Worm (Caenorhabditis elegans): ENCODE measurements around the gene nsph-4.3.

The nsph-4.3 gene

DNA sequence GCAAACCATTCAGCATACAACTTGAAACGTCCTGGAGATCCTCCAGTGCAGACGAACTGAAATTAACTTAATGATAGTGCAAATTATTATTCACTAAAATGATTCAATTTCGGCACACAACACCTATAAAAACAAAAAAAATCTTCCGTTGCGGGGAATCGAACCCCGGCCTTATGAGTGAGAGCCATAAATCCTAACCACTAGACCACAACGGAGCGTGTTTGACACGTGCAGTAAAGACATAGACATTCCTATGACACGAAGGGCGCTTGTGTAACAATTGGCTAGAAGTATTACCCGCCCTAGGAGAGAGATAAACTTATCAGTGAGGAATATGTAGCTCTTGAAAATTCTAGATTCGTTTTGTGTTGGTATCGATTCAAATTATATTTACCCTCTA is 32.9 kb upstream of the nsph-4.3 start (continued):
- no peak for TF ChIP-seq pag-3 (tag; optimal IDR thresholded peaks at IDR 0.05; ENCODE audit: borderline replicate concordance, insufficient read depth)
- 0 out of 2 replicates have a peak, but pooled peaks have one; percentile 19 for TF ChIP-seq grh-1 (GFP tag; IDR thresholded peaks at IDR 0.05)
- TF ChIP-seq ceh-88 (GFP tag; IDR thresholded peaks at IDR 0.05): no peak
- TF ChIP-seq tlp-1 (tag; optimal IDR thresholded peaks at IDR 0.05): no peak
- TF ChIP-seq sox-4 (tag; optimal IDR thresholded peaks at IDR 0.05): no peak
- no peak for TF ChIP-seq nhr-12 (tag; optimal IDR thresholded peaks at IDR 0.05)
- no peak for TF ChIP-seq efl-3 (GFP tag; optimal IDR thresholded peaks at IDR 0.05)
- TF ChIP-seq sup-37 (GFP tag; optimal IDR thresholded peaks at IDR 0.05): no peak
- TF ChIP-seq ama-1 (optimal IDR thresholded peaks at IDR 0.05): no peak
- TF ChIP-seq nhr-71 (tag; optimal IDR thresholded peaks at IDR 0.05): peak; percentile 69
- no peak for TF ChIP-seq nhr-11 (tag; optimal IDR thresholded peaks at IDR 0.05)
- no peak for TF ChIP-seq fos-1 (tag; optimal IDR thresholded peaks at IDR 0.05)
- peak; percentile 74 for TF ChIP-seq nhr-85 (tag)
- TF ChIP-seq lin-35 (GFP tag; optimal IDR thresholded peaks at IDR 0.05): peak; percentile 26 to 66
- peak; percentile 9 to 90 for TF ChIP-seq mdl-1 (tag; optimal IDR thresholded peaks at IDR 0.05)
- no peak for TF ChIP-seq nhr-237 (tag; optimal IDR thresholded peaks at IDR 0.05)
- peak; percentile 25 for TF ChIP-seq swsn-7 (tag; optimal IDR thresholded peaks at IDR 0.05)
- TF ChIP-seq zag-1 (tag; optimal IDR thresholded peaks at IDR 0.05): no peak
- TF ChIP-seq lin-15B (tag; optimal IDR thresholded peaks at IDR 0.05): no peak
- TF ChIP-seq nhr-76 (tag; optimal IDR thresholded peaks at IDR 0.05): no peak
- no peak for TF ChIP-seq ceh-8 (GFP tag; optimal IDR thresholded peaks at IDR 0.05)
- TF ChIP-seq alr-1 (tag; optimal IDR thresholded peaks at IDR 0.05; ENCODE audit: borderline replicate concordance): no peak
- TF ChIP-seq nhr-90 (tag; optimal IDR thresholded peaks at IDR 0.05; ENCODE audit: poor library complexity): peak; percentile 40
- TF ChIP-seq snpc-4 (tag; optimal IDR thresholded peaks at IDR 0.05): no peak
- TF ChIP-seq Y116A8C.19 (tag; optimal IDR thresholded peaks at IDR 0.05; ENCODE audit: borderline replicate concordance): no peak
- no peak for TF ChIP-seq ceh-63 (GFP tag; optimal IDR thresholded peaks at IDR 0.05)
- no peak for TF ChIP-seq nhr-28 (tag; optimal IDR thresholded peaks at IDR 0.05)
- TF ChIP-seq efl-1 (optimal IDR thresholded peaks at IDR 0.05): peak; percentile 46 to 58
- TF ChIP-seq efl-1 (GFP tag; optimal IDR thresholded peaks at IDR 0.05 in 1 of 2): peak; percentile 26 to 58
- no peak for TF ChIP-seq hpl-2 (GFP tag; optimal IDR thresholded peaks at IDR 0.05)
- no peak for TF ChIP-seq lin-39 (tag; optimal IDR thresholded peaks at IDR 0.05)
- no peak for TF ChIP-seq sptf-1 (tag; optimal IDR thresholded peaks at IDR 0.05)
- TF ChIP-seq pqm-1 (tag; optimal IDR thresholded peaks at IDR 0.05): no peak
- TF ChIP-seq zip-4 (GFP tag; optimal IDR thresholded peaks at IDR 0.05): no peak
- TF ChIP-seq lsy-2 (tag; optimal IDR thresholded peaks at IDR 0.05): peak in 1 of 2 experiments; percentile 50
- peak in 1 of 3 experiments; percentile 38 for TF ChIP-seq dpl-1 (GFP tag; optimal IDR thresholded peaks at IDR 0.05)
- no peak for TF ChIP-seq unc-62 (GFP tag; optimal IDR thresholded peaks at IDR 0.05)
- no peak for TF ChIP-seq ztf-11 (tag; optimal IDR thresholded peaks at IDR 0.05)
- peak; percentile 20 for TF ChIP-seq nhr-77 (tag; optimal IDR thresholded peaks at IDR 0.05)
- no peak for TF ChIP-seq unc-86 (tag; optimal IDR thresholded peaks at IDR 0.05)
- no peak for TF ChIP-seq fkh-4 (tag; optimal IDR thresholded peaks at IDR 0.05; ENCODE audit: borderline replicate concordance)
- no peak for TF ChIP-seq hlh-17 (GFP tag; optimal IDR thresholded peaks at IDR 0.05; ENCODE audit: borderline replicate concordance)
- TF ChIP-seq isw-1 (GFP tag; IDR thresholded peaks at IDR 0.05): no peak
- no peak for TF ChIP-seq ets-5 (GFP tag; IDR thresholded peaks at IDR 0.05)
- no peak for TF ChIP-seq pax-3 (tag; optimal IDR thresholded peaks at IDR 0.05)
- no peak for TF ChIP-seq fkh-10 (GFP tag; optimal IDR thresholded peaks at IDR 0.05)
- TF ChIP-seq snu-23 (GFP tag; optimal IDR thresholded peaks at IDR 0.05): peak; percentile 71
- peak; percentile 23 for TF ChIP-seq xbp-1 (tag; optimal IDR thresholded peaks at IDR 0.05)
- TF ChIP-seq C04F5.9 (tag; optimal IDR thresholded peaks at IDR 0.05): no peak
- peak; percentile 42 for TF ChIP-seq mep-1 (tag; optimal IDR thresholded peaks at IDR 0.05)
- no peak for TF ChIP-seq aly-2 (tag; optimal IDR thresholded peaks at IDR 0.05)
- no peak for TF ChIP-seq lin-13 (GFP tag; optimal IDR thresholded peaks at IDR 0.05)
- TF ChIP-seq elt-2 (tag; optimal IDR thresholded peaks at IDR 0.05): no peak
- TF ChIP-seq jun-1 (tag; optimal IDR thresholded peaks at IDR 0.05): no peak

Data from whole organism, L1 larva.